Worm (Caenorhabditis elegans) whole organism, L3 larva: Measurements from ENCODE around the gene cin-4.
A peak's percentile ranks its signal among the peaks of the same experiment; 100 is the strongest.

Experiments
- R02D3.7 ChIP-seq: fragments of 150-350 bp; optimal IDR thresholded peaks from 2 replicates; lab custom pipeline; 2014; ENCODE audit warnings: missing biosample characterization, missing genetic modification characterization
- ZK546.5 ChIP-seq: sonication (generic microtip); optimal IDR thresholded peaks from 2 replicates; lab custom pipeline; 2017; ENCODE audit warnings: missing biosample characterization, missing genetic modification characterization
- ama-1 ChIP-seq: fragments of 150-350 bp; optimal IDR thresholded peaks from 2 replicates; lab custom pipeline; 2018
- ceh-16 ChIP-seq: sonication (generic microtip); optimal IDR thresholded peaks from 2 replicates; lab custom pipeline; 2017; ENCODE audit warnings: missing biosample characterization, missing genetic modification characterization
- ceh-28 ChIP-seq: fragments of 150-350 bp; optimal IDR thresholded peaks from 2 replicates; lab custom pipeline; 2014; ENCODE audit warnings: missing biosample characterization, missing genetic modification reagents, missing genetic modification characterization
- ceh-9 ChIP-seq: sonication (generic microtip); optimal IDR thresholded peaks from 2 replicates; lab custom pipeline; 2018; ENCODE audit warnings: missing biosample characterization, missing genetic modification characterization
- egl-27 ChIP-seq: sonication (generic microtip); optimal IDR thresholded peaks from 4 replicates; lab custom pipeline; 2017; ENCODE audit warnings: missing biosample characterization, missing genetic modification reagents, missing genetic modification characterization
- egl-5 ChIP-seq: fragments of 150-350 bp; optimal IDR thresholded peaks from 2 replicates; lab custom pipeline; 2017; ENCODE audit warnings: missing biosample characterization, missing genetic modification reagents, missing genetic modification characterization, inconsistent platforms
- elt-2 ChIP-seq: sonication (generic microtip); optimal IDR thresholded peaks from 2 replicates; lab custom pipeline; 2016; ENCODE audit warnings: missing genetic modification reagents, mild to moderate bottlenecking, missing genetic modification characterization, missing compliant biosample characterization
- elt-3 ChIP-seq, 3 experiments: fragments of 150-350 bp in 1 of 3; sonication (generic microtip) in 2 of 3; optimal IDR thresholded peaks; 2 replicates in 2 of 3; 4 replicates in 1 of 3; lab custom pipeline; 2014 to 2017; ENCODE audit warnings: missing biosample characterization in 3 of 3, missing genetic modification characterization in 3 of 3
- fkh-10 ChIP-seq: sonication (generic microtip); optimal IDR thresholded peaks from 2 replicates; lab custom pipeline; 2017; ENCODE audit warnings: missing biosample characterization, missing genetic modification reagents, missing genetic modification characterization
- fos-1 ChIP-seq: fragments of 150-350 bp; optimal IDR thresholded peaks from 2 replicates; lab custom pipeline; 2014; ENCODE audit warnings: missing biosample characterization, missing genetic modification characterization
- hmg-11 ChIP-seq: sonication (generic microtip); optimal IDR thresholded peaks from 2 replicates; lab custom pipeline; 2016; ENCODE audit warnings: missing genetic modification characterization, missing compliant biosample characterization
- jun-1 ChIP-seq: fragments of 150-350 bp; optimal IDR thresholded peaks from 2 replicates; lab custom pipeline; 2014; ENCODE audit warnings: missing biosample characterization, missing genetic modification reagents, missing genetic modification characterization
- lin-15B ChIP-seq: fragments of 150-350 bp; optimal IDR thresholded peaks from 2 replicates; lab custom pipeline; 2014; ENCODE audit warnings: missing biosample characterization, missing genetic modification characterization
- lsy-12 ChIP-seq: sonication (generic microtip); optimal IDR thresholded peaks from 2 replicates; lab custom pipeline; 2016; ENCODE audit warnings: mild to moderate bottlenecking, missing genetic modification characterization, missing compliant biosample characterization
- mdl-1 ChIP-seq: fragments of 150-350 bp; optimal IDR thresholded peaks from 2 replicates; lab custom pipeline; 2014; ENCODE audit warnings: missing biosample characterization, missing genetic modification characterization
- mml-1 ChIP-seq: fragments of 150-350 bp; sonication (generic microtip); optimal IDR thresholded peaks from 3 replicates; lab custom pipeline; 2014; ENCODE audit warnings: missing biosample characterization, missing genetic modification characterization
- nfya-1 ChIP-seq: sonication (generic microtip); optimal IDR thresholded peaks from 2 replicates; lab custom pipeline; 2017; ENCODE audit warnings: missing genetic modification characterization, mild to moderate bottlenecking, missing compliant biosample characterization, antibody characterized with exemption, moderate library complexity; ENCODE audit not compliant: insufficient read depth
- nhr-11 ChIP-seq: fragments of 150-350 bp; optimal IDR thresholded peaks from 2 replicates; lab custom pipeline; 2014; ENCODE audit warnings: missing biosample characterization, missing genetic modification characterization
- nhr-12 ChIP-seq: fragments of 150-350 bp; optimal IDR thresholded peaks from 2 replicates; lab custom pipeline; 2014; ENCODE audit warnings: missing biosample characterization, missing genetic modification characterization
- nhr-23 ChIP-seq: fragments of 150-350 bp; optimal IDR thresholded peaks from 2 replicates; lab custom pipeline; 2014; ENCODE audit warnings: missing biosample characterization, missing genetic modification reagents, missing genetic modification characterization
- nhr-25 ChIP-seq: sonication (generic microtip); optimal IDR thresholded peaks from 2 replicates; lab custom pipeline; 2017; ENCODE audit warnings: missing biosample characterization, missing genetic modification characterization
- nhr-28 ChIP-seq: fragments of 150-350 bp; optimal IDR thresholded peaks from 2 replicates; lab custom pipeline; 2014; ENCODE audit warnings: missing biosample characterization, missing genetic modification characterization
- nhr-43 ChIP-seq: sonication (generic microtip); optimal IDR thresholded peaks from 2 replicates; lab custom pipeline; 2016; ENCODE audit warnings: mild to moderate bottlenecking, missing genetic modification characterization, missing compliant biosample characterization; ENCODE audit not compliant: poor library complexity, severe bottlenecking
- nhr-67 ChIP-seq: fragments of 150-350 bp; optimal IDR thresholded peaks from 2 replicates; lab custom pipeline; 2014; ENCODE audit warnings: missing biosample characterization, missing genetic modification characterization
- nhr-77 ChIP-seq: fragments of 150-350 bp; optimal IDR thresholded peaks from 2 replicates; lab custom pipeline; 2014; ENCODE audit warnings: missing biosample characterization, missing genetic modification characterization
- pha-4 ChIP-seq: fragments of 150-350 bp; optimal IDR thresholded peaks from 2 replicates; lab custom pipeline; 2014; ENCODE audit warnings: missing biosample characterization, missing genetic modification reagents, missing genetic modification characterization
- pqm-1 ChIP-seq: fragments of 150-350 bp; optimal IDR thresholded peaks from 2 replicates; lab custom pipeline; 2017; ENCODE audit warnings: missing biosample characterization, missing genetic modification characterization, inconsistent platforms
- skn-1 ChIP-seq: fragments of 150-350 bp; optimal IDR thresholded peaks from 2 replicates; lab custom pipeline; 2014; ENCODE audit warnings: missing biosample characterization, missing genetic modification characterization
- snpc-4 ChIP-seq: fragments of 150-350 bp; optimal IDR thresholded peaks from 2 replicates; lab custom pipeline; 2014; ENCODE audit warnings: missing biosample characterization, missing genetic modification characterization
- zag-1 ChIP-seq: fragments of 150-350 bp; optimal IDR thresholded peaks from 2 replicates; lab custom pipeline; 2014; ENCODE audit warnings: missing biosample characterization, missing genetic modification characterization
- ztf-11 ChIP-seq: fragments of 150-350 bp; optimal IDR thresholded peaks from 2 replicates; lab custom pipeline; 2014; ENCODE audit warnings: missing biosample characterization, missing genetic modification characterization

The cin-4 gene

ce11 chrII:6994677-6995076 lies 43.4 kb upstream of the cin-4 start, which contains the start of gene unc-104:
TSS of gene unc-104 (plus strand) at chrII:6994987.
- TF ChIP-seq nhr-12 (no peak), ceh-9 (tag; lab: Kevin White, UChicago) (no peak), nhr-25 (tag; lab: Kevin White, UChicago) (no peak), ama-1 (no peak), ceh-16 (tag; lab: Kevin White, UChicago) (no peak), nfya-1 (tag; lab: Kevin White, UChicago) (peak; percentile 44), fkh-10 (peak; percentile 87)
- TF ChIP-seq, all 47 proteins: peak for 2

- TF ChIP-seq elt-2 (tag; lab: Kevin White, UChicago) (no peak), ama-1 (no peak), nhr-12 (no peak), jun-1 (tag; lab: Kevin White, UChicago) (no peak), zag-1 (tag; lab: Kevin White, UChicago) (no peak), elt-3 (tag; optimal IDR thresholded peaks at IDR 0.05; lab: Kevin White, UChicago) (no peak), fos-1 (tag; lab: Kevin White, UChicago) (no peak)
Observed at ce11 chrII:6995583-6995982, 42.5 kb upstream of the cin-4 start.

- TF ChIP-seq lsy-12 (tag; lab: Kevin White, UChicago): peak; percentile 13
- TF ChIP-seq elt-2 (tag; lab: Kevin White, UChicago): peak; percentile 24
- TF ChIP-seq, all 47 proteins: peak for 2; not testable (repeated sequence) for 45
Observed at ce11 chrII:7001405-7001804, 36.7 kb upstream of the cin-4 start.

- peak; percentile 4 for TF ChIP-seq pqm-1 (tag; lab: Kevin White, UChicago)
- peak; percentile 19 for TF ChIP-seq nfya-1 (tag; lab: Kevin White, UChicago)
- TF ChIP-seq skn-1: no peak
- peak; percentile 9 for TF ChIP-seq hmg-11
- no peak for TF ChIP-seq mdl-1 (tag; lab: Kevin White, UChicago)
- no peak for TF ChIP-seq nhr-77 (tag; lab: Kevin White, UChicago)
- no peak for TF ChIP-seq egl-27 (tag; lab: Kevin White, UChicago)
- peak; percentile 28 for TF ChIP-seq nhr-25 (tag; lab: Kevin White, UChicago)
- TF ChIP-seq ZK546.5 (tag; lab: Kevin White, UChicago): no peak
- TF ChIP-seq nhr-67 (tag; lab: Kevin White, UChicago): no peak
- peak; percentile 58 for TF ChIP-seq nhr-43 (tag; lab: Kevin White, UChicago)
- TF ChIP-seq nhr-23 (tag; lab: Kevin White, UChicago): peak; percentile 1
- TF ChIP-seq, all 47 proteins: peak for 6
Observed at ce11 chrII:7002956-7003357, 35.1 kb upstream of the cin-4 start.

ce11 chrII:7012592-7012991 lies 25.5 kb upstream of the cin-4 start, which contains the start of gene sqv-7:
TSS of gene sqv-7 (minus strand) at chrII:7012692.
- TF ChIP-seq jun-1 (tag; lab: Kevin White, UChicago): no peak
- TF ChIP-seq egl-5: no peak
- TF ChIP-seq mdl-1 (tag; lab: Kevin White, UChicago): no peak

- TF ChIP-seq mdl-1 (tag; lab: Kevin White, UChicago) (no peak), nhr-67 (tag; lab: Kevin White, UChicago) (no peak), ceh-16 (tag; lab: Kevin White, UChicago) (no peak), nhr-77 (tag; lab: Kevin White, UChicago) (no peak), hmg-11 (peak; percentile 79), nhr-12 (no peak), pha-4 (tag; lab: Kevin White, UChicago) (peak; percentile 76), pqm-1 (tag; lab: Kevin White, UChicago) (peak; percentile 30), nfya-1 (tag; lab: Kevin White, UChicago) (peak; percentile 67), egl-27 (tag; lab: Kevin White, UChicago) (no peak), mml-1 (tag; lab: Kevin White, UChicago) (no peak), nhr-11 (tag; lab: Kevin White, UChicago) (no peak), snpc-4 (tag; lab: Kevin White, UChicago) (peak; percentile 27), R02D3.7 (tag; lab: Kevin White, UChicago) (no peak), ztf-11 (tag; lab: Kevin White, UChicago) (no peak), ceh-28 (tag; lab: Kevin White, UChicago) (peak; percentile 34), jun-1 (tag; lab: Kevin White, UChicago) (peak; percentile 47), fkh-10 (peak; percentile 57), lin-15B (tag; lab: Kevin White, UChicago) (peak; percentile 72), nhr-28 (tag; lab: Kevin White, UChicago) (no peak), elt-2 (tag; lab: Kevin White, UChicago) (peak; percentile 94), skn-1 (no peak), egl-5 (no peak)
Observed at ce11 chrII:7022370-7023001, 15.6 kb upstream of the cin-4 start, which contains the start of the genes lst-6 and lst-5. TSS of gene lst-6 (minus strand) at chrII:7022509. TSS of gene lst-5 (plus strand) at chrII:7022913.
